Fruit fly (Drosophila melanogaster): Measurements from ENCODE around the gene CG4098.

Gene CG4098

dm6 chr3L:16612152-16612551 lies 3.0 kb upstream of the CG4098 start, which contains the start of gene CG4101 (continued):
- TF ChIP-seq NK7.1 (GFP tag; optimal IDR thresholded peaks at IDR 0.05) (peak; percentile 11), Pdp1 (GFP tag; optimal IDR thresholded peaks at IDR 0.05) (peak; percentile 83 to 87), CG3726 (GFP tag; IDR thresholded peaks at IDR 0.05) (no peak), ttk (GFP tag; IDR thresholded peaks at IDR 0.05) (peak; percentile 68), CG16863 (GFP tag; optimal IDR thresholded peaks at IDR 0.05) (peak; percentile 64), fd96Cb (tag; optimal IDR thresholded peaks at IDR 0.05) (peak; percentile 59), yki (optimal IDR thresholded peaks at IDR 0.05) (no peak), Eip74EF (GFP tag; optimal IDR thresholded peaks at IDR 0.05) (peak in 1 of 2 experiments; percentile 34), CG4360 (GFP tag; IDR thresholded peaks at IDR 0.05) (peak; percentile 50), CG11695 (GFP tag; IDR thresholded peaks at IDR 0.05) (peak; percentile 59; the same call in 1 of the 3 replicates), CG1792 (GFP tag; optimal IDR thresholded peaks at IDR 0.05) (peak; percentile 33), CG10431 (GFP tag; optimal IDR thresholded peaks at IDR 0.05) (no peak), cas (GFP tag; IDR thresholded peaks at IDR 0.05) (peak; percentile 63; the same call in 1 of the 2 replicates), CG10979 (tag; optimal IDR thresholded peaks at IDR 0.05) (peak; percentile 66), CG11247 (GFP tag; IDR thresholded peaks at IDR 0.05) (peak; percentile 70; the same call in 1 of the 2 replicates), CG42726 (GFP tag; IDR thresholded peaks at IDR 0.05; ENCODE audit: partially characterized antibody) (peak; percentile 45; the same call in 1 of the 2 replicates), amos (GFP tag; IDR thresholded peaks at IDR 0.05; ENCODE audit: partially characterized antibody) (peak; percentile 76), CG6689 (GFP tag; IDR thresholded peaks at IDR 0.05) (peak; percentile 77), Chrac-16 (GFP tag; optimal IDR thresholded peaks at IDR 0.05) (peak; percentile 82), Blimp-1 (GFP tag; optimal IDR thresholded peaks at IDR 0.05) (peak; percentile 71), CG4854 (GFP tag; optimal IDR thresholded peaks at IDR 0.05) (peak; percentile 65), Hr39 (optimal IDR thresholded peaks at IDR 0.05) (no peak), Asciz (GFP tag; optimal IDR thresholded peaks at IDR 0.05) (peak; percentile 51), Adf1 (GFP tag; IDR thresholded peaks at IDR 0.05) (peak; percentile 51), Camta (GFP tag; optimal IDR thresholded peaks at IDR 0.05) (peak; percentile 69), Fer2 (tag; optimal IDR thresholded peaks at IDR 0.05) (peak; percentile 65), HLH54F (GFP tag; optimal IDR thresholded peaks at IDR 0.05) (peak; percentile 79), prd (optimal IDR thresholded peaks at IDR 0.05) (no peak), prd (GFP tag; IDR thresholded peaks at IDR 0.05) (peak; percentile 85), pfk (GFP tag; optimal IDR thresholded peaks at IDR 0.05) (no peak), aop (GFP tag; IDR thresholded peaks at IDR 0.05) (no peak), CG9797 (GFP tag; optimal IDR thresholded peaks at IDR 0.05) (peak; percentile 69), CG12391 (tag; optimal IDR thresholded peaks at IDR 0.05) (peak; percentile 91)

DNA sequence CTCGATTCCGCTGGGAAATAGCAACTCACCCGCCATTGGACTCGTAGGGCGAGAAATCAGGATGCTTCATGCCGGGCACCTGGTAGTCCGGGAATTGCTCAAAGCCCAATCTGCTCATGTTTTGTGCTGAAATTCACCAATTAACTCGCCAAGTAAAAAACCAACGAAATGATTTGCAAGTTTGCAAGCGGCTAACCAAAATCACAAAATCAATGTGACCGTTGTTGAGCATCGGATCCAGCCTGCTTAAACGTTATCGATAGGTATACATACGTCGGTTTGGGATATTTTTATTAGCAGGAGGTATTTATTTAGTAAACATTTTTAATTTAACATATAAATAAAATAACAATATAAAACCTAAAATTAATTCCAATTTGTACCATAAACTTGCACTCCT lies 1.1 kb upstream of the CG4098 start, which contains the start of gene Prosbeta6:
Prosbeta6 (minus strand) TSS at position 218 of the 400 bp plus-strand sequence.
- TF ChIP-seq Fer1 (GFP tag; optimal IDR thresholded peaks at IDR 0.05) = no peak
- peak; percentile 44; the same call in 2 of the 3 replicates for TF ChIP-seq CG16813 (GFP tag; IDR thresholded peaks at IDR 0.05; ENCODE audit: partially characterized antibody)
- TF ChIP-seq CG6175 (GFP tag; IDR thresholded peaks at IDR 0.05) = no peak
- no peak for TF ChIP-seq grn (GFP tag; optimal IDR thresholded peaks at IDR 0.05)
- TF ChIP-seq en (GFP tag; optimal IDR thresholded peaks at IDR 0.05) = no peak
- no peak for TF ChIP-seq chinmo (GFP tag; IDR thresholded peaks at IDR 0.05; ENCODE audit: partially characterized antibody)
- TF ChIP-seq odd (GFP tag; optimal IDR thresholded peaks at IDR 0.05) = no peak
- no peak for TF ChIP-seq Myb (GFP tag; optimal IDR thresholded peaks at IDR 0.05)
- no peak for TF ChIP-seq bsh (GFP tag; optimal IDR thresholded peaks at IDR 0.05)
- TF ChIP-seq CG9437 (GFP tag; optimal IDR thresholded peaks at IDR 0.05) = no peak
- no peak for TF ChIP-seq zfh2 (GFP tag; optimal IDR thresholded peaks at IDR 0.05)
- TF ChIP-seq CG3838 (GFP tag; optimal IDR thresholded peaks at IDR 0.05) = no peak
- no peak for TF ChIP-seq Blimp-1 (GFP tag; optimal IDR thresholded peaks at IDR 0.05)
- TF ChIP-seq E2f2 (GFP tag; IDR thresholded peaks at IDR 0.05) = peak; percentile 48
- TF ChIP-seq hbn (GFP tag; IDR thresholded peaks at IDR 0.05; ENCODE audit: partially characterized antibody) = peak; percentile 43
- TF ChIP-seq CG5180 (GFP tag; optimal IDR thresholded peaks at IDR 0.05) = no peak
- 0 out of 2 replicates have a peak, but pooled peaks have one; percentile 45 for TF ChIP-seq sna (GFP tag; IDR thresholded peaks at IDR 0.05; ENCODE audit: partially characterized antibody)
- TF ChIP-seq CG12155 (GFP tag; optimal IDR thresholded peaks at IDR 0.05) = no peak
- TF ChIP-seq CG15479 (GFP tag; optimal IDR thresholded peaks at IDR 0.05) = no peak
- no peak for TF ChIP-seq z (GFP tag; IDR thresholded peaks at IDR 0.05)
